Fruit fly (Drosophila melanogaster): ENCODE results near the gene Nf1.
A peak's percentile ranks its signal among the peaks of the same experiment; 100 is the strongest.

Nf1 gene

dm6 chr3R:26032611-26033001 is 49.8 kb downstream of the Nf1 start:
- no peak for TF ChIP-seq CG17801 (GFP tag; optimal IDR thresholded peaks at IDR 0.05; ENCODE audit: partially characterized antibody)

- no peak for TF ChIP-seq CG17801 (GFP tag; optimal IDR thresholded peaks at IDR 0.05; ENCODE audit: partially characterized antibody)
These were observed 52.0 kb downstream of the Nf1 start for dm6 chr3R:26034643-26035368.

- no peak for TF ChIP-seq CG17801 (GFP tag; optimal IDR thresholded peaks at IDR 0.05; ENCODE audit: partially characterized antibody)
These were observed 52.5 kb downstream of the Nf1 start for dm6 chr3R:26035369-26035656.

dm6 chr3R:26036153-26037144 is 53.6 kb downstream of the Nf1 start:
- TF ChIP-seq CG17801 (GFP tag; optimal IDR thresholded peaks at IDR 0.05; ENCODE audit: partially characterized antibody), result no peak

dm6 chr3R:26037899-26038298 is 55.1 kb downstream of the Nf1 start:
- no peak for TF ChIP-seq CG17801 (GFP tag; optimal IDR thresholded peaks at IDR 0.05; ENCODE audit: partially characterized antibody)

dm6 chr3R:26039793-26040335 is 57.1 kb downstream of the Nf1 start:
- TF ChIP-seq CG17801 (GFP tag; optimal IDR thresholded peaks at IDR 0.05; ENCODE audit: partially characterized antibody), result no peak

- TF ChIP-seq CG17801 (GFP tag; optimal IDR thresholded peaks at IDR 0.05; ENCODE audit: partially characterized antibody), result no peak
These were observed 58.7 kb downstream of the Nf1 start, which contains the start of gene gro for dm6 chr3R:26041417-26042101. TSS of gene gro (plus strand) at chr3R:26041736.

- peak; percentile 86 for TF ChIP-seq CG17801 (GFP tag; optimal IDR thresholded peaks at IDR 0.05; ENCODE audit: partially characterized antibody)
These were observed 59.5 kb downstream of the Nf1 start for dm6 chr3R:26042131-26042885.

Data from ovary, adult (tissue).